Worm (Caenorhabditis elegans) whole organism, mixed stage, embryonic: ENCODE measurements around the gene spe-19.

Source experiments
- drap-1 ChIP-seq: fragments of 200-800 bp; sonication (Bioruptor generic); optimal IDR thresholded peaks from 3 replicates; lab custom pipeline; 2018; ENCODE audit warnings: mild to moderate bottlenecking, missing genetic modification characterization, missing compliant biosample characterization
- lsy-2 ChIP-seq: fragments of 150-350 bp; optimal IDR thresholded peaks from 2 replicates; lab custom pipeline; 2014; ENCODE audit warnings: missing biosample characterization, missing genetic modification characterization
- mab-5 ChIP-seq: fragments of 150-350 bp; optimal IDR thresholded peaks from 2 replicates; lab custom pipeline; 2014; ENCODE audit warnings: missing biosample characterization, missing genetic modification characterization
- mls-2 ChIP-seq: sonication (generic microtip); optimal IDR thresholded peaks from 2 replicates; lab custom pipeline; 2016; ENCODE audit warnings: mild to moderate bottlenecking, missing genetic modification characterization, moderate library complexity, missing compliant biosample characterization
- nhr-237 ChIP-seq: fragments of 150-350 bp; optimal IDR thresholded peaks from 2 replicates; lab custom pipeline; 2014; ENCODE audit warnings: missing biosample characterization, missing genetic modification characterization
- pha-4 ChIP-seq: fragments of 150-350 bp; optimal IDR thresholded peaks from 2 replicates; lab custom pipeline; 2018; ENCODE audit warnings: missing biosample characterization, missing genetic modification reagents, missing genetic modification characterization
- snpc-4 ChIP-seq: fragments of 150-350 bp; optimal IDR thresholded peaks from 2 replicates; lab custom pipeline; 2014; ENCODE audit warnings: missing biosample characterization, missing genetic modification characterization
- unc-39 ChIP-seq: fragments of 150-350 bp; optimal IDR thresholded peaks from 2 replicates; lab custom pipeline; 2014; ENCODE audit warnings: missing biosample characterization, missing genetic modification characterization
- unc-62 ChIP-seq: fragments of 150-350 bp; optimal IDR thresholded peaks from 2 replicates; lab custom pipeline; 2014; ENCODE audit warnings: missing biosample characterization, missing genetic modification reagents, missing genetic modification characterization
- zip-8 ChIP-seq: fragments of 150-350 bp; optimal IDR thresholded peaks from 2 replicates; lab custom pipeline; 2014; ENCODE audit warnings: missing biosample characterization, missing genetic modification characterization
- ztf-11 ChIP-seq: fragments of 150-350 bp; optimal IDR thresholded peaks from 2 replicates; lab custom pipeline; 2014; ENCODE audit warnings: missing biosample characterization, missing genetic modification characterization

DNA sequence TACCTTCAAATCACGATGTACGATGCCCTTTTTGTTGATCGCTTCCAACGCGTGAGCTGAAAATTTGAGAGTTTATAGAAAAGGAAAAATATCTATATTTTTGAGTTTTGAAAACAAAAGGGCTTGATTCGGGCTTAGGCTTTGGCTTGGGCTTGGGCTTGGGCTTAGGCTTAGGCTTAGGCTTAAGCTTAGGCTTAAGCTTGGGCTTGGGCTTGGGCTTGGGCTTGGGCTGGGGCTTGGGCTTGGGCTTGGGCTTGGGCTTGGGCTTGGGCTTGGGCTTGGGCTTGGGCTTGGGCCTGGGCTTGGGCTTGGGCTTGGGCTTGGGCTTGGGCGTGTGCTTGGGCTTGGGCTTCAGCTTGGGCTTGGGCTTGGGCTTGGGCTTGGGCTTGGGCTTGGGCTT is 45.0 kb downstream of the spe-19 start:
- TF ChIP-seq mls-2 (tag; lab: Kevin White, UChicago) (no peak), pha-4 (tag; lab: Kevin White, UChicago) (no peak), zip-8 (tag; lab: Kevin White, UChicago) (no peak), unc-62 (GFP tag; lab: Kevin White, UChicago) (no peak), drap-1 (no peak), lsy-2 (tag; lab: Kevin White, UChicago) (no peak), mab-5 (tag; lab: Kevin White, UChicago) (no peak), unc-39 (tag; lab: Kevin White, UChicago) (no peak), nhr-237 (tag; lab: Kevin White, UChicago) (no peak), ztf-11 (tag; lab: Kevin White, UChicago) (no peak), snpc-4 (tag; lab: Kevin White, UChicago) (no peak)
